Worm (Caenorhabditis elegans): ENCODE results near the gene C18D1.2.

C18D1.2 gene

DNA sequence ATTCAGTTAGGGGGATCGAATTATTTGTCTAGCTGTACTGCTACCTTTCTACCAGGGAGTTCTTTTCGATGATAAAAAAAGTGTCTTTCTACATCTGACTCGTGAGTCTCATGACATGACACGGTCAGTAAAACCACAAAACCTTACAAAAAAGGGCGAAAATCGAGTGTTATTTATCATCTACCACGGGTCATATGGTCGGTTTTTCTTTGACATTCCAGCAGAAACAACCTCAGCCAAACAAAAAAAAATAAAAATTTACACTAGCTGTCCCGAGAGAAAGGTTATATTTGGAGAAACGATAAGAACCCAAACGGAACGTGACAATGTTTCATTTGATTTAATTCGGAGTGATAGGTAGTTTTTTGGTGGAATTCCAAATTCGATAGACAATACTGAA lies 37.1 kb upstream of the C18D1.2 start:
- TF ChIP-seq lin-1 (GFP tag; IDR thresholded peaks at IDR 0.05): no peak
- peak in 1 of 2 experiments; percentile 7 for TF ChIP-seq mdl-1 (tag; optimal IDR thresholded peaks at IDR 0.05)
- peak; percentile 72 for TF ChIP-seq nhr-28 (tag; optimal IDR thresholded peaks at IDR 0.05)
- TF ChIP-seq ceh-20 (GFP tag; IDR thresholded peaks at IDR 0.05): peak; percentile 56; the same call in 1 of the 2 replicates
- TF ChIP-seq dve-1 (tag; optimal IDR thresholded peaks at IDR 0.05; ENCODE audit: insufficient read depth): peak; percentile 18
- TF ChIP-seq unc-130 (GFP tag; optimal IDR thresholded peaks at IDR 0.05): no peak
- no peak for TF ChIP-seq mxl-2 (GFP tag; conservative IDR thresholded peaks at IDR 0.05)
- no peak for TF ChIP-seq ceh-62 (tag; optimal IDR thresholded peaks at IDR 0.05)
- TF ChIP-seq nhr-48 (tag; optimal IDR thresholded peaks at IDR 0.05): no peak
- no peak for TF ChIP-seq nhr-6 (tag; optimal IDR thresholded peaks at IDR 0.05)
- TF ChIP-seq unc-62 (GFP tag; optimal IDR thresholded peaks at IDR 0.05 in 1 of 2): no peak
- no peak for TF ChIP-seq unc-62 (tag; optimal IDR thresholded peaks at IDR 0.05)
- TF ChIP-seq cey-2 (tag; optimal IDR thresholded peaks at IDR 0.05; ENCODE audit: borderline replicate concordance, insufficient read depth): peak; percentile 54
- TF ChIP-seq tra-1 (GFP tag; IDR thresholded peaks at IDR 0.05): peak; percentile 52; the same call in 1 of the 2 replicates
- no peak for TF ChIP-seq aly-2 (tag; optimal IDR thresholded peaks at IDR 0.05)
- peak; percentile 85 for TF ChIP-seq hlh-30 (tag; optimal IDR thresholded peaks at IDR 0.05; ENCODE audit: insufficient read depth)
- peak; percentile 62 for TF ChIP-seq dmd-6 (GFP tag; IDR thresholded peaks at IDR 0.05)
- no peak for TF ChIP-seq D1046.2 (GFP tag; IDR thresholded peaks at IDR 0.05)
- TF ChIP-seq pha-4 (GFP tag; IDR thresholded peaks at IDR 0.05): no peak
- no peak for TF ChIP-seq pha-4 (tag; optimal IDR thresholded peaks at IDR 0.05)
- no peak for TF ChIP-seq ZK546.5 (tag; optimal IDR thresholded peaks at IDR 0.05)

DNA sequence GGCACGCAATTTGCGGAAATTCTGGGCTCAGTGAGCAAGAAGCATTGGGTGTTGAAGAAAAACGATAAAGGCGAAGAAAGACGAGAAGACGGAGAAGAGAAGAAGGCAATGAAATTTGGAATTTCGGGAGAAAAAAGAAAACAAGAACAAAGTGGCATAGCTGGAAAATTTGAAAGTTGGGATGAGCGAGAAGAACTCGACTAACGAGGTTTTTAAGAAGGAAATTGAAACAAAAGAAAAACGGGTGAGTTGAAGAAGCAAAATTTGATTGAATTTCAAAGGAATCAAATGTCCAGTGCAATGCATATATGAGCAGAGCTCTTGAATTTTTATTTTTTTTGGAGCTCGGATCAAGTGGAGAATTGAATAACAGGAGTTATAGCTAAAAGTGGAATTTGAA lies 35.0 kb upstream of the C18D1.2 start:
- no peak for TF ChIP-seq ceh-82 (tag; optimal IDR thresholded peaks at IDR 0.05)
- peak; percentile 9 for TF ChIP-seq ces-1 (GFP tag; optimal IDR thresholded peaks at IDR 0.05)
- no peak for TF ChIP-seq nhr-6 (tag; optimal IDR thresholded peaks at IDR 0.05)
- TF ChIP-seq fkh-10 (GFP tag; optimal IDR thresholded peaks at IDR 0.05): peak; percentile 44
- no peak for TF ChIP-seq snpc-4 (tag; optimal IDR thresholded peaks at IDR 0.05)

DNA sequence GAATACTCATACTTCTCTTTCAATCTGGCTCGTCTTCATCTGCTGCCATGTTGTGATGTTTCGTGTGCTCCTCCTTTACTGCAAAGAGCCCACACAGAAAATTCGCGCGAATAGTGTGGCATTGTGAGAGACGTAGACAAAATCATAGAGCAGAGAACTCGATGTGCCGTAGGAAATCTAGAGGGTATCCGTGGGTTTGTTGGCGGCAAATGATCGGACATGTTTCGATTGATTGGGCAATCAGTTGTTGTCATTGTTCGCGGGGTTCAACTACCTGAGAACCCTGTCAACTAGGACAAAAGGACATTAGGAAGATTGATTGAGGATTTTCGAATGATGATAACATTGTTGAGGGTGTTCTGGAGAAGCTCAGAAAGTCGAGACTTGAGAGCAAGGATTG lies 31.7 kb upstream of the C18D1.2 start:
- no peak for TF ChIP-seq nhr-42 (GFP tag; IDR thresholded peaks at IDR 0.05)
- TF ChIP-seq skn-1 (tag; optimal IDR thresholded peaks at IDR 0.05): no peak
- TF ChIP-seq nhr-11 (tag; optimal IDR thresholded peaks at IDR 0.05): peak; percentile 25
- peak; percentile 45 for TF ChIP-seq aha-1 (tag)
- TF ChIP-seq ama-1 (optimal IDR thresholded peaks at IDR 0.05): no peak
- TF ChIP-seq unc-62 (GFP tag; optimal IDR thresholded peaks at IDR 0.05 in 1 of 2): peak in 1 of 2 experiments; percentile 13
- TF ChIP-seq unc-62 (tag; optimal IDR thresholded peaks at IDR 0.05): no peak

DNA sequence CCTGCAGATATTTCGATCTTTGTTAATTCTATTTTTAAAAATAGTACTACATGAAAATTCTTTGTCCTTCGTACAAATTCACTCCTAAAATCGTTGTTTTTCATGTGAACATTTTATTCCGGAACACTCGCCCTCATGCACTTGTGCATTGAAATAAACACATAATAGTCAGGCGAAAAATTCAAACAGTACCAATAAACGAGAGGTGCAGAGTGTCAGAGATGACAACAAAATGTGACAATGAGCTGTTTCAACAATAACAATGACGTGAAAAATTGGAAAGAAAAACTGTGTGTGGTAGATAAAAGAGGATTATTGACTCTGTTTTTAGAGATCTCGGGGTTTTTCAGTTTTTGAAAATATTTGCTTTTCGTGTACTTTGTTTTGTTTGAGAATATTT lies 28.6 kb upstream of the C18D1.2 start, which contains the start of gene F52H3.6:
Gene F52H3.6 (minus strand): TSS at position 228 of the 400 bp plus-strand sequence.
- 0 out of 2 replicates have a peak, but pooled peaks have one; percentile 6 for TF ChIP-seq dmd-6 (GFP tag; IDR thresholded peaks at IDR 0.05)
- TF ChIP-seq attf-4 (tag; optimal IDR thresholded peaks at IDR 0.05): no peak
- peak; percentile 57 for TF ChIP-seq dve-1 (tag; optimal IDR thresholded peaks at IDR 0.05; ENCODE audit: insufficient read depth)
- TF ChIP-seq hlh-11 (tag; optimal IDR thresholded peaks at IDR 0.05): peak; percentile 55
- TF ChIP-seq ceh-44 (GFP tag; IDR thresholded peaks at IDR 0.05): no peak
- TF ChIP-seq hif-1 (tag; optimal IDR thresholded peaks at IDR 0.05): peak in 1 of 2 experiments; percentile 21
- no peak for TF ChIP-seq daf-16 (GFP tag; optimal IDR thresholded peaks at IDR 0.05)
- TF ChIP-seq daf-16 (tag; optimal IDR thresholded peaks at IDR 0.05): peak; percentile 97
- no peak for TF ChIP-seq dmd-9 (GFP tag; IDR thresholded peaks at IDR 0.05)
- TF ChIP-seq nhr-77 (tag; optimal IDR thresholded peaks at IDR 0.05): peak; percentile 55
- TF ChIP-seq saeg-2 (GFP tag; IDR thresholded peaks at IDR 0.05): no peak
- no peak for TF ChIP-seq pha-4 (GFP tag; IDR thresholded peaks at IDR 0.05)
- peak; percentile 17 for TF ChIP-seq pha-4 (tag; optimal IDR thresholded peaks at IDR 0.05)
- TF ChIP-seq hlh-30 (tag; optimal IDR thresholded peaks at IDR 0.05; ENCODE audit: insufficient read depth): peak; percentile 54
- peak; percentile 9 for TF ChIP-seq nhr-28 (tag; optimal IDR thresholded peaks at IDR 0.05)
